Fruit fly (Drosophila melanogaster): ENCODE results near the gene CG42592.

The CG42592 gene

dm6 chr3R:29837771-29838170 lies 1.7 kb upstream of the CG42592 start:
- TF ChIP-seq tj (GFP tag; optimal IDR thresholded peaks at IDR 0.05) (no peak), Hr96 (GFP tag; optimal IDR thresholded peaks at IDR 0.05) (no peak), cic (GFP tag; optimal IDR thresholded peaks at IDR 0.05) (no peak), Crg-1 (GFP tag; optimal IDR thresholded peaks at IDR 0.05) (no peak), ovo (GFP tag; optimal IDR thresholded peaks at IDR 0.05) (no peak)

dm6 chr3R:29835710-29836049 lies 408 bp downstream of the CG42592 start, which contains the start of gene Prtl99C:
Prtl99C (plus strand) TSS chr3R:29835950.
- TF ChIP-seq CG5204 (GFP tag; optimal IDR thresholded peaks at IDR 0.05) (no peak), Mnt (GFP tag; optimal IDR thresholded peaks at IDR 0.05) (no peak), CG14711 (tag; optimal IDR thresholded peaks at IDR 0.05) (no peak), tj (GFP tag; optimal IDR thresholded peaks at IDR 0.05) (no peak), CG11617 (GFP tag; optimal IDR thresholded peaks at IDR 0.05) (no peak), toe (GFP tag; optimal IDR thresholded peaks at IDR 0.05) (no peak), cnc (optimal IDR thresholded peaks at IDR 0.05) (no peak), Hr96 (GFP tag; optimal IDR thresholded peaks at IDR 0.05) (no peak), CG7045 (GFP tag; optimal IDR thresholded peaks at IDR 0.05) (no peak), CG7101 (tag; optimal IDR thresholded peaks at IDR 0.05) (no peak), Clk (GFP tag; optimal IDR thresholded peaks at IDR 0.05) (no peak), cic (GFP tag; optimal IDR thresholded peaks at IDR 0.05) (no peak), pad (GFP tag; optimal IDR thresholded peaks at IDR 0.05) (no peak), bab1 (GFP tag; optimal IDR thresholded peaks at IDR 0.05) (no peak), Crg-1 (GFP tag; optimal IDR thresholded peaks at IDR 0.05) (no peak), CG1620 (GFP tag; optimal IDR thresholded peaks at IDR 0.05) (no peak)

DNA sequence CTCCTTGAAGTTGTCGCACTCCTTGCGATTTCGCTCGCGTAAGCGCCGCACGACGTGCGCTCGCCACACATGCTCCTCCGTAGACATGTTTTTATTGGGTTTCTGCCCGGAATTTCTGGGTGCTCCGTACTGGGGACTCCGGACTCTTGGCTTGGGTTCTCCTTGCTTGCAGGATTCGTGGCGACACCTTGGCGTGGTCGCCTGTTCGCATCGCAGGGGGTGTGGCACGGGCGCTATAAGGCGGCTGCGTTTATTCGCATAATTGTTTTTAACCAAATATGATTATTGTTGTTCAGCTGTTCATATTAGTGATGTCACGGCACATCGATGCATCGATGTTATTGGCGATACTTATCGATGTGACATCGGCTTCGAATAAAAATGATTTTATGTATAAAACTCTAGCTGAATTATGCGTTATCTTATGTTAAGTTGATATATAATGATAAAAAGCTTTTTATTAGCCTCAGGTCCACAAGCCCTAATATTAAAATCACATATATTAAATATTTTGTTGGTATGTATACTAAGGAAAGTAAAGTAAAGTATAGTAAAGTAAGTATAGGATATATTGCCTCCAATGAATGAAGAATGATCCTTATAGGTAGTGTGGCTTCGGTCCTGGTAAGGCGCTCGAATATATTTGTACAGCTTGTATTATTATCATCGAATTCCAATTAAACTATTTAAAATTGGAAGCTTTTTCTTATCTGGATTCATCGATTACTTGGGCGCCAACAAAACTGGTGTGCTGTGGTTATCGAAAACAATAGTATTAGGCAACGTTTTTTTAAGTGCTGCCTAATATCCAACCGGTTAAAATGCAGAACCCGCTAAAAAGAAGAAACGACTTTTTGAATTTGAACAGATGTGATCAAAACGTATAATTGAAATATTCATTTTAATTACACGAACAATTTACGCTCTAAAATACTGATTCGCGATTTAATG lies 1.1 kb downstream of the CG42592 start, which contains the start of gene Atg16:
Gene Atg16 (minus strand): TSS at position 343 of the 951 bp plus-strand sequence.
- TF ChIP-seq CG7101 (tag; optimal IDR thresholded peaks at IDR 0.05) (peak; percentile 4), CG33017 (tag; optimal IDR thresholded peaks at IDR 0.05) (no peak), Mnt (GFP tag; optimal IDR thresholded peaks at IDR 0.05) (no peak), CG14711 (tag; optimal IDR thresholded peaks at IDR 0.05) (no peak), kay (GFP tag; ENCODE audit: borderline replicate concordance) (peak; percentile 49), Crg-1 (GFP tag; optimal IDR thresholded peaks at IDR 0.05) (peak; percentile 27), tj (GFP tag; optimal IDR thresholded peaks at IDR 0.05) (no peak), CG12768 (GFP tag; optimal IDR thresholded peaks at IDR 0.05) (peak; percentile 10), CG11617 (GFP tag; optimal IDR thresholded peaks at IDR 0.05) (peak; percentile 19), CG5204 (GFP tag; optimal IDR thresholded peaks at IDR 0.05) (peak; percentile 30), bab1 (GFP tag; optimal IDR thresholded peaks at IDR 0.05) (peak; percentile 7), Clk (GFP tag; optimal IDR thresholded peaks at IDR 0.05) (no peak), pad (GFP tag; optimal IDR thresholded peaks at IDR 0.05) (peak; percentile 50), CG7045 (GFP tag; optimal IDR thresholded peaks at IDR 0.05) (no peak), Hr96 (GFP tag; optimal IDR thresholded peaks at IDR 0.05) (no peak), toe (GFP tag; optimal IDR thresholded peaks at IDR 0.05) (peak; percentile 31), cic (GFP tag; optimal IDR thresholded peaks at IDR 0.05) (no peak), CG1620 (GFP tag; optimal IDR thresholded peaks at IDR 0.05) (peak; percentile 50)

dm6 chr3R:29830925-29831324 lies 5.2 kb downstream of the CG42592 start:
- TF ChIP-seq ovo (GFP tag; optimal IDR thresholded peaks at IDR 0.05): no peak
- peak; percentile 31 for TF ChIP-seq pad (GFP tag; optimal IDR thresholded peaks at IDR 0.05)
- no peak for TF ChIP-seq bab1 (GFP tag; optimal IDR thresholded peaks at IDR 0.05)
- no peak for TF ChIP-seq CG5204 (GFP tag; optimal IDR thresholded peaks at IDR 0.05)
- peak; percentile 69 for TF ChIP-seq CG7101 (tag; optimal IDR thresholded peaks at IDR 0.05)
- peak; percentile 55 for TF ChIP-seq CG33017 (tag; optimal IDR thresholded peaks at IDR 0.05)
- TF ChIP-seq CG12768 (GFP tag; optimal IDR thresholded peaks at IDR 0.05): peak; percentile 17
- TF ChIP-seq CG1620 (GFP tag; optimal IDR thresholded peaks at IDR 0.05): no peak
- no peak for TF ChIP-seq Mnt (GFP tag; optimal IDR thresholded peaks at IDR 0.05)
- peak; percentile 69 for TF ChIP-seq CG14711 (tag; optimal IDR thresholded peaks at IDR 0.05)
- peak; percentile 9 for TF ChIP-seq Crg-1 (GFP tag; optimal IDR thresholded peaks at IDR 0.05)
- peak; percentile 29 for TF ChIP-seq Hr96 (GFP tag; optimal IDR thresholded peaks at IDR 0.05)
- TF ChIP-seq cnc (optimal IDR thresholded peaks at IDR 0.05): no peak
- no peak for TF ChIP-seq kay (GFP tag; ENCODE audit: borderline replicate concordance)
- TF ChIP-seq CG7045 (GFP tag; optimal IDR thresholded peaks at IDR 0.05): peak; percentile 79
- TF ChIP-seq tj (GFP tag; optimal IDR thresholded peaks at IDR 0.05): no peak
- TF ChIP-seq cic (GFP tag; optimal IDR thresholded peaks at IDR 0.05): peak; percentile 57
- TF ChIP-seq toe (GFP tag; optimal IDR thresholded peaks at IDR 0.05): no peak
- no peak for TF ChIP-seq Clk (GFP tag; optimal IDR thresholded peaks at IDR 0.05)
- no peak for TF ChIP-seq CG11617 (GFP tag; optimal IDR thresholded peaks at IDR 0.05)

- no peak for TF ChIP-seq Mnt (GFP tag; optimal IDR thresholded peaks at IDR 0.05)
- no peak for TF ChIP-seq pad (GFP tag; optimal IDR thresholded peaks at IDR 0.05)
- TF ChIP-seq CG7045 (GFP tag; optimal IDR thresholded peaks at IDR 0.05): no peak
- no peak for TF ChIP-seq CG12768 (GFP tag; optimal IDR thresholded peaks at IDR 0.05)
- TF ChIP-seq toe (GFP tag; optimal IDR thresholded peaks at IDR 0.05): no peak
- TF ChIP-seq kay (GFP tag; ENCODE audit: borderline replicate concordance): no peak
- TF ChIP-seq tj (GFP tag; optimal IDR thresholded peaks at IDR 0.05): no peak
- TF ChIP-seq cic (GFP tag; optimal IDR thresholded peaks at IDR 0.05): no peak
- TF ChIP-seq CG1620 (GFP tag; optimal IDR thresholded peaks at IDR 0.05): no peak
- TF ChIP-seq cnc (optimal IDR thresholded peaks at IDR 0.05): no peak
- TF ChIP-seq Clk (GFP tag; optimal IDR thresholded peaks at IDR 0.05): no peak
- TF ChIP-seq Hr96 (GFP tag; optimal IDR thresholded peaks at IDR 0.05): no peak
- no peak for TF ChIP-seq ovo (GFP tag; optimal IDR thresholded peaks at IDR 0.05)
- no peak for TF ChIP-seq CG7101 (tag; optimal IDR thresholded peaks at IDR 0.05)
- no peak for TF ChIP-seq bab1 (GFP tag; optimal IDR thresholded peaks at IDR 0.05)
- TF ChIP-seq CG14711 (tag; optimal IDR thresholded peaks at IDR 0.05): no peak
- no peak for TF ChIP-seq CG33017 (tag; optimal IDR thresholded peaks at IDR 0.05)
- TF ChIP-seq CG11617 (GFP tag; optimal IDR thresholded peaks at IDR 0.05): no peak
- TF ChIP-seq CG5204 (GFP tag; optimal IDR thresholded peaks at IDR 0.05): no peak
Measured at dm6 chr3R:29829228-29829786, 6.8 kb downstream of the CG42592 start.

Measured in whole organism, adult.